Worm (Caenorhabditis elegans) whole organism, L1 larva: ENCODE measurements around the gene D1022.4.

Experiments
- C34B4.2 ChIP-seq: sonication (generic microtip); optimal IDR thresholded peaks from 2 replicates; lab custom pipeline; 2017; ENCODE audit warnings: mild to moderate bottlenecking, missing genetic modification characterization, missing compliant biosample characterization
- fkh-10 ChIP-seq: sonication (generic microtip); optimal IDR thresholded peaks from 2 replicates; lab custom pipeline; 2017; ENCODE audit warnings: missing biosample characterization, missing genetic modification reagents, missing genetic modification characterization
- nhr-20 ChIP-seq: sonication (generic microtip); optimal IDR thresholded peaks from 2 replicates; lab custom pipeline; 2016; ENCODE audit warnings: mild to moderate bottlenecking, missing genetic modification characterization, missing compliant biosample characterization
- pqm-1 ChIP-seq: sonication (generic microtip); optimal IDR thresholded peaks from 3 replicates; lab custom pipeline; 2017; ENCODE audit warnings: missing biosample characterization, missing genetic modification characterization
- skn-1 ChIP-seq: fragments of 150-350 bp; optimal IDR thresholded peaks from 2 replicates; lab custom pipeline; 2014; ENCODE audit warnings: missing biosample characterization, missing genetic modification characterization
- sup-37 ChIP-seq: fragments of 200-800 bp; sonication (Bioruptor generic); optimal IDR thresholded peaks from 2 replicates; lab custom pipeline; 2018; ENCODE audit warnings: mild to moderate bottlenecking, missing genetic modification characterization, missing compliant biosample characterization

ce11 chrII:7419563-7419962 is 37.5 kb downstream of the D1022.4 start:
- TF ChIP-seq C34B4.2 (tag; lab: Kevin White, UChicago) = no peak
- TF ChIP-seq skn-1 (tag; lab: Kevin White, UChicago) = no peak
- TF ChIP-seq pqm-1 (tag; lab: Kevin White, UChicago) = no peak
- no peak for TF ChIP-seq fkh-10
- TF ChIP-seq sup-37 (GFP tag; lab: Kevin White, UChicago) = no peak
- no peak for TF ChIP-seq nhr-20 (tag; lab: Kevin White, UChicago)
